Fruit fly (Drosophila melanogaster): Measurements from ENCODE around the gene unc-119.

DNA sequence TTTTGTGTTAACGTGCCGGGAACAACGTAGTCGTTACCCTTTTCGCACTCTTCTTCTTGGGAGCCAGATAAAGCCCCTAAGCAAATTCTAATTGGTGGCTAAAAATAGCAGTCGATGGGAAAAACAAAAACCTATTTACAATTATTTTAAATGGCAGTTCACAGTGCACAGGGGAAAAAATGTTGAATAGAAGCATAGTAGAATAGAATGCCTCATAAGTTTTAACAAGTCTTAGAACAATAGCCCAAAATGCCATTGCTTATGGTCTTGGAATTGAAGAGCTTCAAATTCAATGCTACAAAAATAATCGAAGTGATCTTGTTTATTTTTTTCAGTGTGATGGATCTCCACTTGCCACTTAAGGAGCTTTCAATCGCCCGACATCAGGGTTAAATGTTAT lies 41.4 kb upstream of the unc-119 start:
- TF ChIP-seq psq (GFP tag; optimal IDR thresholded peaks at IDR 0.05) (no peak), Jra (GFP tag; optimal IDR thresholded peaks at IDR 0.05) (no peak), Hr78 (GFP tag; optimal IDR thresholded peaks at IDR 0.05) (no peak), Myc (optimal IDR thresholded peaks at IDR 0.05) (no peak), pan (optimal IDR thresholded peaks at IDR 0.05) (no peak), Vsx2 (GFP tag; optimal IDR thresholded peaks at IDR 0.05; ENCODE audit: partially characterized antibody) (no peak), fru (GFP tag; optimal IDR thresholded peaks at IDR 0.05) (peak; percentile 14), Abd-B (GFP tag; optimal IDR thresholded peaks at IDR 0.05) (no peak), Mio (GFP tag; optimal IDR thresholded peaks at IDR 0.05) (no peak), Dif (GFP tag; optimal IDR thresholded peaks at IDR 0.05; ENCODE audit: partially characterized antibody) (no peak), Rel (GFP tag; optimal IDR thresholded peaks at IDR 0.05) (no peak), Rel (tag; optimal IDR thresholded peaks at IDR 0.05) (no peak), Hr83 (GFP tag; optimal IDR thresholded peaks at IDR 0.05; ENCODE audit: poor library complexity, severe bottlenecking) (no peak)

All from whole organism, wandering third instar larva.